Worm (Caenorhabditis elegans) whole organism, late embryonic: Measurements from ENCODE around the gene helq-1.

Source experiments
- C08G9.2 ChIP-seq: sonication (generic microtip); optimal IDR thresholded peaks from 2 replicates; lab custom pipeline; 2016; ENCODE audit warnings: mild to moderate bottlenecking, missing genetic modification characterization, moderate library complexity, missing compliant biosample characterization
- K02D7.2 ChIP-seq: sonication (generic microtip); optimal IDR thresholded peaks from 2 replicates; lab custom pipeline; 2017; ENCODE audit warnings: mild to moderate bottlenecking, missing genetic modification characterization, missing compliant biosample characterization
- ceh-19 ChIP-seq: fragments of 200-800 bp; sonication (Bioruptor generic); optimal IDR thresholded peaks from 2 replicates; lab custom pipeline; 2018; ENCODE audit warnings: mild to moderate bottlenecking, missing genetic modification characterization, missing compliant biosample characterization
- ceh-2 ChIP-seq: sonication (generic microtip); optimal IDR thresholded peaks from 2 replicates; lab custom pipeline; 2016; ENCODE audit warnings: missing genotype, missing genetic modification characterization, missing compliant biosample characterization
- ceh-30 ChIP-seq: fragments of 150-350 bp; optimal IDR thresholded peaks from 2 replicates; lab custom pipeline; 2014; ENCODE audit warnings: missing biosample characterization, missing genetic modification characterization
- ceh-31 ChIP-seq: sonication (generic microtip); optimal IDR thresholded peaks from 2 replicates; lab custom pipeline; 2016; ENCODE audit warnings: missing genetic modification characterization, missing compliant biosample characterization
- ceh-34 ChIP-seq: sonication (generic microtip); optimal IDR thresholded peaks from 2 replicates; lab custom pipeline; 2016; ENCODE audit warnings: mild to moderate bottlenecking, missing genetic modification characterization, missing compliant biosample characterization
- ceh-6 ChIP-seq: fragments of 200-800 bp; sonication (Bioruptor generic); optimal IDR thresholded peaks from 2 replicates; lab custom pipeline; 2018; ENCODE audit warnings: mild to moderate bottlenecking, missing genetic modification characterization, missing compliant biosample characterization
- ceh-9 ChIP-seq: sonication (generic microtip); optimal IDR thresholded peaks from 2 replicates; lab custom pipeline; 2016; ENCODE audit warnings: mild to moderate bottlenecking, missing genetic modification characterization, inconsistent platforms, missing compliant biosample characterization
- che-1 ChIP-seq: sonication (generic microtip); optimal IDR thresholded peaks from 2 replicates; lab custom pipeline; 2016; ENCODE audit warnings: mild to moderate bottlenecking, missing genetic modification characterization, missing compliant biosample characterization
- elt-2 ChIP-seq: sonication (generic microtip); optimal IDR thresholded peaks from 2 replicates; lab custom pipeline; 2016; ENCODE audit warnings: missing genetic modification reagents, missing genetic modification characterization, missing compliant biosample characterization
- fkh-10 ChIP-seq: fragments of 150-350 bp; optimal IDR thresholded peaks from 2 replicates; lab custom pipeline; 2014; ENCODE audit warnings: missing biosample characterization, missing genetic modification reagents, missing genetic modification characterization
- hlh-6 ChIP-seq: sonication (generic microtip); optimal IDR thresholded peaks from 2 replicates; lab custom pipeline; 2016; ENCODE audit warnings: missing genotype, missing genetic modification characterization, missing compliant biosample characterization
- lim-6 ChIP-seq: sonication (generic microtip); optimal IDR thresholded peaks from 2 replicates; lab custom pipeline; 2016; ENCODE audit warnings: missing genetic modification characterization, missing compliant biosample characterization
- lin-11 ChIP-seq: fragments of 200-800 bp; sonication (Bioruptor generic); optimal IDR thresholded peaks from 2 replicates; lab custom pipeline; 2018; ENCODE audit warnings: mild to moderate bottlenecking, missing genetic modification characterization, missing compliant biosample characterization
- madf-2 ChIP-seq: sonication (generic microtip); optimal IDR thresholded peaks from 2 replicates; lab custom pipeline; 2017; ENCODE audit warnings: missing genetic modification characterization, missing compliant biosample characterization
- mec-3 ChIP-seq: sonication (generic microtip); optimal IDR thresholded peaks from 2 replicates; lab custom pipeline; 2016; ENCODE audit warnings: borderline replicate concordance, missing genetic modification characterization, missing compliant biosample characterization
- nfya-1 ChIP-seq: sonication (generic microtip); optimal IDR thresholded peaks from 2 replicates; lab custom pipeline; 2017; ENCODE audit warnings: missing genetic modification characterization, mild to moderate bottlenecking, missing compliant biosample characterization, antibody characterized with exemption, moderate library complexity
- nhr-232 ChIP-seq: sonication (generic microtip); optimal IDR thresholded peaks from 2 replicates; lab custom pipeline; 2016; ENCODE audit warnings: missing genetic modification characterization, missing compliant biosample characterization
- pag-3 ChIP-seq: sonication (generic microtip); optimal IDR thresholded peaks from 2 replicates; lab custom pipeline; 2016; ENCODE audit warnings: missing compliant biosample characterization, missing genetic modification characterization, borderline replicate concordance
- pat-9 ChIP-seq: fragments of 200-800 bp; sonication (Bioruptor generic); optimal IDR thresholded peaks from 2 replicates; lab custom pipeline; 2018; ENCODE audit warnings: mild to moderate bottlenecking, missing genetic modification characterization, moderate library complexity, missing compliant biosample characterization
- pax-1 ChIP-seq: fragments of 150-350 bp; optimal IDR thresholded peaks from 2 replicates; lab custom pipeline; 2014; ENCODE audit warnings: missing biosample characterization, missing genetic modification characterization
- pha-2 ChIP-seq: sonication (generic microtip); optimal IDR thresholded peaks from 2 replicates; lab custom pipeline; 2017; ENCODE audit warnings: mild to moderate bottlenecking, missing genetic modification characterization, missing compliant biosample characterization
- pqm-1 ChIP-seq: sonication (generic microtip); optimal IDR thresholded peaks from 2 replicates; lab custom pipeline; 2016; ENCODE audit warnings: missing genetic modification characterization, missing compliant biosample characterization
- ref-2 ChIP-seq: sonication (generic microtip); optimal IDR thresholded peaks from 2 replicates; lab custom pipeline; 2016; ENCODE audit warnings: missing genetic modification characterization, missing compliant biosample characterization
- tbx-2 ChIP-seq: sonication (generic microtip); optimal IDR thresholded peaks from 2 replicates; lab custom pipeline; 2016; ENCODE audit warnings: missing genetic modification characterization, missing compliant biosample characterization
- tbx-7 ChIP-seq: sonication (generic microtip); optimal IDR thresholded peaks from 2 replicates; lab custom pipeline; 2016; ENCODE audit warnings: missing genotype, missing genetic modification characterization, missing compliant biosample characterization
- ttx-3 ChIP-seq: sonication (generic microtip); optimal IDR thresholded peaks from 2 replicates; lab custom pipeline; 2016; ENCODE audit warnings: missing genetic modification reagents, missing genetic modification characterization, missing compliant biosample characterization
- unc-55 ChIP-seq: sonication (generic microtip); optimal IDR thresholded peaks from 2 replicates; lab custom pipeline; 2017; ENCODE audit warnings: missing biosample characterization, missing genetic modification reagents, missing genetic modification characterization
- zip-5 ChIP-seq: sonication (generic microtip); optimal IDR thresholded peaks from 2 replicates; lab custom pipeline; 2016; ENCODE audit warnings: missing genetic modification characterization, missing compliant biosample characterization
- ztf-16 ChIP-seq: sonication (generic microtip); optimal IDR thresholded peaks from 2 replicates; lab custom pipeline; 2017; ENCODE audit warnings: missing genetic modification characterization, missing compliant biosample characterization

Gene helq-1

ce11 chrIII:558832-559231 is 28.1 kb downstream of the helq-1 start (continued):
- TF ChIP-seq fkh-10 (GFP tag; lab: Kevin White, UChicago) (no peak), tbx-7 (peak; percentile 20)
- TF ChIP-seq, all 69 proteins: peak for 13

ce11 chrIII:558083-558482 is 28.8 kb downstream of the helq-1 start:
- TF ChIP-seq pax-1 (tag; lab: Kevin White, UChicago) (peak; percentile 9), pag-3 (no peak), nfya-1 (tag; lab: Kevin White, UChicago) (peak; percentile 2), ceh-34 (tag; lab: Kevin White, UChicago) (peak; percentile 66), tbx-2 (tag; lab: Kevin White, UChicago) (peak; percentile 3), ceh-30 (tag; lab: Kevin White, UChicago) (no peak), zip-5 (no peak)

ce11 chrIII:555650-556049 is 31.3 kb downstream of the helq-1 start, which contains the start of gene B0353.1:
Gene B0353.1 (plus strand): TSS chrIII:555950.
- TF ChIP-seq pha-2, result no peak
- TF ChIP-seq ceh-2 (tag; lab: Kevin White, UChicago), result no peak
- no peak for TF ChIP-seq ttx-3
- TF ChIP-seq pat-9 (tag; lab: Kevin White, UChicago), result no peak
- TF ChIP-seq ceh-31, result no peak
- TF ChIP-seq lin-11 (tag; lab: Kevin White, UChicago), result no peak
- no peak for TF ChIP-seq C08G9.2 (tag; lab: Kevin White, UChicago)
- no peak for TF ChIP-seq unc-55
- no peak for TF ChIP-seq K02D7.2 (tag; lab: Kevin White, UChicago)

- TF ChIP-seq mec-3 (tag; lab: Kevin White, UChicago) (no peak), lim-6 (no peak), ceh-6 (no peak)
These were observed 37.7 kb downstream of the helq-1 start for ce11 chrIII:549231-549630.

- TF ChIP-seq pat-9 (tag; lab: Kevin White, UChicago) (no peak), ztf-16 (tag; lab: Kevin White, UChicago) (no peak), ceh-19 (GFP tag; lab: Kevin White, UChicago) (no peak), ref-2 (no peak)
These were observed 39.2 kb downstream of the helq-1 start for ce11 chrIII:547709-548108.

ce11 chrIII:541766-542165 is 45.1 kb downstream of the helq-1 start, which contains the start of gene T22F7.1:
Gene T22F7.1 (plus strand): TSS chrIII:542066.
- TF ChIP-seq ceh-9 (tag; lab: Kevin White, UChicago), result no peak

- TF ChIP-seq ceh-34 (tag; lab: Kevin White, UChicago), result no peak
- TF ChIP-seq pqm-1 (tag; lab: Kevin White, UChicago), result no peak
- no peak for TF ChIP-seq ceh-31
- TF ChIP-seq hlh-6 (tag; lab: Kevin White, UChicago), result no peak
- no peak for TF ChIP-seq pha-2
- no peak for TF ChIP-seq nhr-232
- TF ChIP-seq pax-1 (tag; lab: Kevin White, UChicago), result no peak
- no peak for TF ChIP-seq K02D7.2 (tag; lab: Kevin White, UChicago)
- no peak for TF ChIP-seq che-1 (tag; lab: Kevin White, UChicago)
- no peak for TF ChIP-seq madf-2 (tag; lab: Kevin White, UChicago)
- TF ChIP-seq elt-2 (tag; lab: Kevin White, UChicago), result no peak
- no peak for TF ChIP-seq ref-2
- TF ChIP-seq, all 69 proteins: peak for 0
These were observed 49.9 kb downstream of the helq-1 start for ce11 chrIII:537054-537453.
